Worm (Caenorhabditis elegans) whole organism, L1 larva: Measurements from ENCODE around the gene F46C5.7.

Experiments
- C04F5.9 ChIP-seq: sonication (generic microtip); optimal IDR thresholded peaks from 2 replicates; lab custom pipeline; 2016; ENCODE audit warnings: missing genetic modification characterization, missing compliant biosample characterization
- C16A3.4 ChIP-seq: fragments of 150-350 bp; optimal IDR thresholded peaks from 2 replicates; lab custom pipeline; 2014; ENCODE audit warnings: missing biosample characterization, missing genetic modification characterization
- F16B12.6 ChIP-seq: fragments of 150-350 bp; optimal IDR thresholded peaks from 2 replicates; lab custom pipeline; 2014; ENCODE audit warnings: missing biosample characterization, missing genetic modification characterization
- Y116A8C.19 ChIP-seq: sonication (generic microtip); optimal IDR thresholded peaks from 2 replicates; lab custom pipeline; 2016; ENCODE audit warnings: missing compliant biosample characterization, missing genetic modification characterization, borderline replicate concordance
- blmp-1 ChIP-seq: fragments of 150-350 bp; optimal IDR thresholded peaks from 2 replicates; lab custom pipeline; 2014; ENCODE audit warnings: missing biosample characterization, missing genetic modification characterization
- ceh-63 ChIP-seq: fragments of 200-800 bp; sonication (Bioruptor generic); optimal IDR thresholded peaks from 2 replicates; lab custom pipeline; 2018; ENCODE audit warnings: mild to moderate bottlenecking, missing genetic modification characterization, missing compliant biosample characterization
- ceh-82 ChIP-seq, 3 experiments: fragments of 150-350 bp in 1 of 3; sonication (generic microtip) in 2 of 3; optimal IDR thresholded peaks; 2 replicates each; lab custom pipeline; 2014 to 2017; ENCODE audit warnings: missing biosample characterization in 3 of 3, missing genetic modification characterization in 3 of 3
- dpl-1 ChIP-seq, 3 experiments: fragments of 150-350 bp in 2 of 3; sonication (generic microtip) in 1 of 3; optimal IDR thresholded peaks; 2 replicates each; lab custom pipeline; 2014 to 2017; ENCODE audit warnings: missing biosample characterization in 3 of 3, missing genetic modification characterization in 3 of 3, missing genetic modification reagents in 3 of 3
- dsc-1 ChIP-seq: sonication (generic microtip); optimal IDR thresholded peaks from 2 replicates; lab custom pipeline; 2016; ENCODE audit warnings: mild to moderate bottlenecking, missing genetic modification characterization, missing compliant biosample characterization
- efl-3 ChIP-seq: fragments of 200-800 bp; sonication (Bioruptor generic); optimal IDR thresholded peaks from 2 replicates; lab custom pipeline; 2018; ENCODE audit warnings: mild to moderate bottlenecking, missing genetic modification characterization, missing compliant biosample characterization
- elt-3 ChIP-seq, 6 experiments: fragments of 150-350 bp in 1 of 6; sonication (generic microtip); optimal IDR thresholded peaks; 2 replicates each; lab custom pipeline; 2017 to 2018; ENCODE audit warnings: missing biosample characterization in 6 of 6, missing genetic modification characterization in 6 of 6, inconsistent platforms in 1 of 6
- ets-5 ChIP-seq: fragments of 200-800 bp; sonication (Bioruptor generic); IDR thresholded peaks from 2 replicates; pipeline ENCODE4 v1.3.6; 2022; ENCODE audit warnings: missing genetic modification characterization, missing compliant biosample characterization
- fkh-8 ChIP-seq: sonication (generic microtip); optimal IDR thresholded peaks from 2 replicates; lab custom pipeline; 2016; ENCODE audit warnings: mild to moderate bottlenecking, missing genetic modification characterization, missing compliant biosample characterization
- hpl-2 ChIP-seq: fragments of 150-350 bp; optimal IDR thresholded peaks from 2 replicates; lab custom pipeline; 2014; ENCODE audit warnings: missing biosample characterization, missing genetic modification reagents, missing genetic modification characterization
- jun-1 ChIP-seq: fragments of 150-350 bp; optimal IDR thresholded peaks from 2 replicates; lab custom pipeline; 2014; ENCODE audit warnings: missing biosample characterization, missing genetic modification reagents, missing genetic modification characterization
- lin-13 ChIP-seq: fragments of 150-350 bp; optimal IDR thresholded peaks from 2 replicates; lab custom pipeline; 2014; ENCODE audit warnings: missing biosample characterization, missing genetic modification reagents, missing genetic modification characterization
- lin-14 ChIP-seq: fragments of 200-800 bp; sonication (Bioruptor generic); optimal IDR thresholded peaks from 2 replicates; lab custom pipeline; 2018; ENCODE audit warnings: mild to moderate bottlenecking, missing genetic modification characterization, moderate library complexity, missing compliant biosample characterization
- lin-15B ChIP-seq: fragments of 150-350 bp; sonication (generic microtip); optimal IDR thresholded peaks from 3 replicates; lab custom pipeline; 2014; ENCODE audit warnings: missing biosample characterization, missing genetic modification characterization
- lin-35 ChIP-seq, 2 experiments: fragments of 150-350 bp; optimal IDR thresholded peaks; 2 replicates each; lab custom pipeline; 2014; ENCODE audit warnings: missing biosample characterization in 2 of 2, missing genetic modification characterization in 2 of 2, missing genetic modification reagents in 2 of 2
- lir-3 ChIP-seq: sonication (generic microtip); optimal IDR thresholded peaks from 2 replicates; lab custom pipeline; 2016; ENCODE audit warnings: mild to moderate bottlenecking, missing genetic modification characterization, moderate library complexity, missing compliant biosample characterization; ENCODE audit not compliant: poor library complexity
- lsy-2 ChIP-seq, 2 experiments: fragments of 150-350 bp; optimal IDR thresholded peaks; 2 replicates each; lab custom pipeline; 2014; ENCODE audit warnings: missing biosample characterization in 2 of 2, missing genetic modification characterization in 2 of 2
- mab-9 ChIP-seq: fragments of 200-800 bp; sonication (Bioruptor generic); IDR thresholded peaks from 2 replicates; pipeline ENCODE4 v1.3.6; 2022; ENCODE audit warnings: missing genetic modification reagents, missing genetic modification characterization, missing compliant biosample characterization
- mef-2 ChIP-seq: fragments of 150-350 bp; optimal IDR thresholded peaks from 2 replicates; lab custom pipeline; 2014; ENCODE audit warnings: missing biosample characterization, missing genetic modification characterization
- nhr-20 ChIP-seq: sonication (generic microtip); optimal IDR thresholded peaks from 2 replicates; lab custom pipeline; 2016; ENCODE audit warnings: mild to moderate bottlenecking, missing genetic modification characterization, missing compliant biosample characterization
- nhr-237 ChIP-seq: fragments of 150-350 bp; optimal IDR thresholded peaks from 2 replicates; lab custom pipeline; 2014; ENCODE audit warnings: missing biosample characterization, missing genetic modification characterization
- nhr-28 ChIP-seq: fragments of 150-350 bp; optimal IDR thresholded peaks from 2 replicates; lab custom pipeline; 2014; ENCODE audit warnings: missing biosample characterization, missing genetic modification characterization
- nhr-71 ChIP-seq: sonication (generic microtip); optimal IDR thresholded peaks from 2 replicates; lab custom pipeline; 2016; ENCODE audit warnings: mild to moderate bottlenecking, missing genetic modification characterization, moderate library complexity, missing compliant biosample characterization
- nhr-76 ChIP-seq: sonication (generic microtip); optimal IDR thresholded peaks from 2 replicates; lab custom pipeline; 2017; ENCODE audit warnings: missing biosample characterization, missing genetic modification characterization
- nhr-77 ChIP-seq: fragments of 150-350 bp; optimal IDR thresholded peaks from 2 replicates; lab custom pipeline; 2014; ENCODE audit warnings: missing biosample characterization, missing genetic modification characterization
- nhr-84 ChIP-seq: sonication (generic microtip); optimal IDR thresholded peaks from 2 replicates; lab custom pipeline; 2017; ENCODE audit warnings: missing biosample characterization, missing genetic modification characterization
- nhr-85 ChIP-seq: sonication (generic microtip); peaks from one replicate; lab custom pipeline; 2016; ENCODE audit warnings: missing genetic modification characterization, inconsistent platforms, missing compliant biosample characterization
- nhr-90 ChIP-seq: sonication (generic microtip); optimal IDR thresholded peaks from 2 replicates; lab custom pipeline; 2016; ENCODE audit warnings: mild to moderate bottlenecking, missing genetic modification characterization, missing compliant biosample characterization; ENCODE audit not compliant: poor library complexity
- rnt-1 ChIP-seq: sonication (generic microtip); optimal IDR thresholded peaks from 2 replicates; lab custom pipeline; 2016; ENCODE audit warnings: mild to moderate bottlenecking, missing genetic modification characterization, moderate library complexity, missing compliant biosample characterization
- skn-1 ChIP-seq: fragments of 150-350 bp; optimal IDR thresholded peaks from 2 replicates; lab custom pipeline; 2014; ENCODE audit warnings: missing biosample characterization, missing genetic modification characterization
- snpc-4 ChIP-seq: fragments of 150-350 bp; optimal IDR thresholded peaks from 2 replicates; lab custom pipeline; 2014; ENCODE audit warnings: missing biosample characterization, missing genetic modification characterization
- snu-23 ChIP-seq: sonication (generic microtip); optimal IDR thresholded peaks from 2 replicates; lab custom pipeline; 2016; ENCODE audit warnings: missing genetic modification characterization, missing compliant biosample characterization
- sptf-1 ChIP-seq: fragments of 150-350 bp; optimal IDR thresholded peaks from 2 replicates; lab custom pipeline; 2014; ENCODE audit warnings: missing biosample characterization, missing genetic modification characterization
- swsn-7 ChIP-seq: sonication (generic microtip); optimal IDR thresholded peaks from 2 replicates; lab custom pipeline; 2016; ENCODE audit warnings: missing genetic modification characterization, missing compliant biosample characterization
- unc-130 ChIP-seq: fragments of 150-350 bp; optimal IDR thresholded peaks from 2 replicates; lab custom pipeline; 2017; ENCODE audit warnings: missing biosample characterization, missing genetic modification characterization, inconsistent platforms
- unc-62 ChIP-seq: fragments of 150-350 bp; optimal IDR thresholded peaks from 2 replicates; lab custom pipeline; 2014; ENCODE audit warnings: missing biosample characterization, missing genetic modification reagents, missing genetic modification characterization
- unc-86 ChIP-seq: sonication (generic microtip); optimal IDR thresholded peaks from 2 replicates; lab custom pipeline; 2016; ENCODE audit warnings: missing genetic modification characterization, missing compliant biosample characterization
- unc-98 ChIP-seq: fragments of 200-800 bp; sonication (Bioruptor generic); IDR thresholded peaks from 2 replicates; pipeline ENCODE4 v1.3.6; 2022; ENCODE audit warnings: missing genetic modification characterization, missing compliant biosample characterization
- xbp-1 ChIP-seq: sonication (generic microtip); optimal IDR thresholded peaks from 2 replicates; lab custom pipeline; 2016; ENCODE audit warnings: missing genetic modification characterization, missing compliant biosample characterization
- zip-4 ChIP-seq: fragments of 200-800 bp; sonication (Bioruptor generic); optimal IDR thresholded peaks from 2 replicates; lab custom pipeline; 2018; ENCODE audit warnings: mild to moderate bottlenecking, missing genetic modification characterization, moderate library complexity, missing compliant biosample characterization

Gene F46C5.7

DNA sequence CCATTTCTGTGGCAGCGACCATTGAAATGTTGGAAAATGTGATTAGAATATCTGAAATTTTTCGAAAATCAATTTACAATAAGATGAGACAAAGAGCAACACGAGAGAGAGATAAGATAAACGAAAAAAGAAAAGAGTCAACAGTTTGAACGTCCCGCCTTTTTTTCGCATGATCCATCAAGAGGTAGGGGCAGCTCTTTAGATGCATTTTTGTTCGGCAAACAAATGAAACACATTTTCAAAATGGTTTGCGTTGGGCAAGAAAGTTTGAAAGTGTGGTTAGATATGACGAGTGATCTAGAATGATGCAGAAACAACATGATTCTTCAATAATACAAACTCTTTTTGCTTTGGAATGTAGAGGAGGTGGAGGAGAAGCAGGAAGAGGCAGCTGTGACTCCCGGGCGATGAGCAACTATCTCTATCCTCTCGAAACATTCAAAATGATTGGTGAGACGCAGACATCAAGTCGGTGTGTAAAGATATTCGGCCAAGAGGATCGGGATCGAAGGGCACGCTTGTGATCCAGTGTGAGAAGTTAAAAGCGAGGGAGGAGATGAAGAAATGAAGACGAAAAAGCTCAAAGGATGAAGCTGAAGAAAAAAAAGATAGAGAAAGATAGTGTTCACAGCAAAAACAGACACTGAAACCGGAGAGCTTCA lies 5.5 kb downstream of the F46C5.7 start, which contains the start of gene F46C5.6 (continued):
- TF ChIP-seq ceh-82 (tag; optimal IDR thresholded peaks at IDR 0.05; lab: Kevin White, UChicago) (no peak), lin-35 (GFP tag; optimal IDR thresholded peaks at IDR 0.05; lab: Kevin White, UChicago) (peak in 1 of 2 experiments; percentile 13), xbp-1 (tag; lab: Kevin White, UChicago) (no peak), nhr-28 (no peak), blmp-1 (no peak), mab-9 (GFP tag; lab: Robert Waterston, UW) (no peak), dsc-1 (tag; lab: Kevin White, UChicago) (peak; percentile 53), nhr-237 (tag; lab: Kevin White, UChicago) (no peak), lir-3 (tag; lab: Kevin White, UChicago) (no peak), unc-130 (tag; lab: Kevin White, UChicago) (no peak), snpc-4 (tag; lab: Kevin White, UChicago) (no peak), nhr-76 (tag; lab: Kevin White, UChicago) (no peak), lin-13 (GFP tag; lab: Kevin White, UChicago) (no peak), skn-1 (tag; lab: Kevin White, UChicago) (no peak), dpl-1 (GFP tag; optimal IDR thresholded peaks at IDR 0.05; lab: Kevin White, UChicago) (no peak), ets-5 (GFP tag; lab: Robert Waterston, UW) (no peak), elt-3 (tag; optimal IDR thresholded peaks at IDR 0.05; lab: Kevin White, UChicago) (no peak), snu-23 (GFP tag; lab: Kevin White, UChicago) (peak; percentile 45), nhr-71 (tag; lab: Kevin White, UChicago) (peak; percentile 73), mef-2 (no peak), lsy-2 (tag; optimal IDR thresholded peaks at IDR 0.05; lab: Kevin White, UChicago) (peak in 1 of 2 experiments; percentile 40), efl-3 (GFP tag; lab: Kevin White, UChicago) (no peak), hpl-2 (no peak), nhr-90 (tag; lab: Kevin White, UChicago) (no peak), unc-98 (no peak), zip-4 (GFP tag; lab: Kevin White, UChicago) (no peak), nhr-84 (tag; lab: Kevin White, UChicago) (no peak), C16A3.4 (tag; lab: Kevin White, UChicago) (no peak), Y116A8C.19 (tag; lab: Kevin White, UChicago) (no peak), sptf-1 (no peak), unc-62 (GFP tag; lab: Kevin White, UChicago) (no peak), jun-1 (tag; lab: Kevin White, UChicago) (no peak), ceh-63 (GFP tag; lab: Kevin White, UChicago) (no peak), lin-14 (peak; percentile 83), nhr-85 (tag; lab: Kevin White, UChicago) (no peak), nhr-77 (no peak), swsn-7 (tag; lab: Kevin White, UChicago) (peak; percentile 9), nhr-20 (tag; lab: Kevin White, UChicago) (peak; percentile 39), F16B12.6 (tag; lab: Kevin White, UChicago) (no peak), C04F5.9 (tag; lab: Kevin White, UChicago) (no peak), fkh-8 (tag; lab: Kevin White, UChicago) (no peak), rnt-1 (tag; lab: Kevin White, UChicago) (peak; percentile 66), lin-15B (no peak), unc-86 (tag; lab: Kevin White, UChicago) (no peak)
